Fruit fly (Drosophila melanogaster) whole organism, prepupa: Measurements from ENCODE around the gene Muc91C.

ENCODE experiments used
- CG10631 ChIP-seq: fragments of 200-800 bp; sonication (Bioruptor generic); optimal IDR thresholded peaks from 2 replicates; lab custom pipeline; 2016; ENCODE audit warnings: missing biosample characterization, missing genetic modification characterization
- CG10669 ChIP-seq: fragments of 200-800 bp; sonication (Bioruptor generic); optimal IDR thresholded peaks from 3 replicates; lab custom pipeline; 2018; ENCODE audit warnings: missing biosample characterization, mild to moderate bottlenecking, missing genetic modification characterization, moderate library complexity
- CG11294 ChIP-seq: fragments of 200-800 bp; sonication (Bioruptor generic); IDR thresholded peaks from 2 replicates; pipeline ENCODE4 v1.3.6; 2022; ENCODE audit warnings: missing biosample characterization, missing genetic modification characterization
- CG11762 ChIP-seq: fragments of 200-800 bp; sonication (Bioruptor generic); optimal IDR thresholded peaks from 3 replicates; lab custom pipeline; 2016; ENCODE audit warnings: missing biosample characterization, missing genetic modification characterization; ENCODE audit not compliant: insufficient read depth
- CG11902 ChIP-seq: fragments of 200-800 bp; sonication (Bioruptor generic); optimal IDR thresholded peaks from 3 replicates; lab custom pipeline; 2016; ENCODE audit warnings: missing biosample characterization, missing genetic modification characterization
- CG15336 ChIP-seq: fragments of 200-800 bp; sonication (Bioruptor generic); IDR thresholded peaks from 2 replicates; pipeline ENCODE4 v1.3.6; 2022; ENCODE audit warnings: missing biosample characterization, missing genetic modification characterization
- CG16779 ChIP-seq: fragments of 200-800 bp; sonication (Bioruptor generic); optimal IDR thresholded peaks from 3 replicates; lab custom pipeline; 2017; ENCODE audit warnings: missing biosample characterization, mild to moderate bottlenecking, missing genetic modification characterization
- CG3032 ChIP-seq: fragments of 200-800 bp; optimal IDR thresholded peaks from 2 replicates; lab custom pipeline; 2019; ENCODE audit warnings: missing biosample characterization, mild to moderate bottlenecking, missing genetic modification characterization, moderate library complexity
- CG31627 ChIP-seq: fragments of 200-800 bp; sonication (Bioruptor generic); optimal IDR thresholded peaks from 3 replicates; lab custom pipeline; 2016; ENCODE audit warnings: missing biosample characterization, missing genetic modification characterization
- CG32006 ChIP-seq: fragments of 200-800 bp; sonication (Bioruptor generic); optimal IDR thresholded peaks from 3 replicates; lab custom pipeline; 2017; ENCODE audit warnings: missing biosample characterization, mild to moderate bottlenecking, missing genetic modification characterization
- CG3919 ChIP-seq: fragments of 200-800 bp; sonication (Bioruptor generic); optimal IDR thresholded peaks from 3 replicates; lab custom pipeline; 2016; ENCODE audit warnings: missing biosample characterization, missing genetic modification characterization
- CG4318 ChIP-seq: fragments of 200-800 bp; sonication (Bioruptor generic); optimal IDR thresholded peaks from 3 replicates; lab custom pipeline; 2017; ENCODE audit warnings: missing biosample characterization, mild to moderate bottlenecking, missing genetic modification characterization
- CG6792 ChIP-seq: fragments of 200-800 bp; sonication (Bioruptor generic); optimal IDR thresholded peaks from 3 replicates; lab custom pipeline; 2016; ENCODE audit warnings: missing biosample characterization, missing genetic modification characterization
- CG6854 ChIP-seq: fragments of 200-800 bp; sonication (Bioruptor generic); optimal IDR thresholded peaks from 2 replicates; lab custom pipeline; 2017; ENCODE audit warnings: missing biosample characterization, mild to moderate bottlenecking, missing genetic modification characterization
- CG7368 ChIP-seq: fragments of 200-800 bp; sonication (Bioruptor generic); optimal IDR thresholded peaks from 3 replicates; lab custom pipeline; 2016; ENCODE audit warnings: missing biosample characterization, missing genetic modification characterization
- CG8119 ChIP-seq: fragments of 200-800 bp; sonication (Bioruptor generic); IDR thresholded peaks from 3 replicates; pipeline ENCODE4 v1.3.6; 2022; ENCODE audit warnings: missing biosample characterization, missing genetic modification characterization
- CG8319 ChIP-seq: fragments of 200-800 bp; sonication (Bioruptor generic); optimal IDR thresholded peaks from 3 replicates; lab custom pipeline; 2016; ENCODE audit warnings: missing biosample characterization, missing genetic modification characterization
- CG8632 ChIP-seq: fragments of 200-800 bp; sonication (Bioruptor generic); optimal IDR thresholded peaks from 3 replicates; lab custom pipeline; 2016; ENCODE audit warnings: missing biosample characterization, missing genetic modification characterization
- CG9139 ChIP-seq: fragments of 200-800 bp; sonication (Bioruptor generic); optimal IDR thresholded peaks from 3 replicates; lab custom pipeline; 2017; ENCODE audit warnings: missing biosample characterization, mild to moderate bottlenecking, missing genetic modification characterization
- Eip75B ChIP-seq: fragments of 200-800 bp; sonication (Bioruptor generic); optimal IDR thresholded peaks from 3 replicates; lab custom pipeline; 2016; ENCODE audit warnings: missing biosample characterization, missing genetic modification characterization
- Eip78C ChIP-seq: fragments of 200-800 bp; sonication (Bioruptor generic); peaks from one replicate; lab custom pipeline; 2016; ENCODE audit warnings: missing biosample characterization, missing genetic modification characterization
- Eip93F ChIP-seq: fragments of 200-800 bp; sonication (Bioruptor generic); optimal IDR thresholded peaks from 2 replicates; lab custom pipeline; 2016; ENCODE audit warnings: missing biosample characterization, mild to moderate bottlenecking, missing genetic modification characterization
- Ets21C ChIP-seq: fragments of 200-800 bp; sonication (Bioruptor generic); optimal IDR thresholded peaks from 3 replicates; lab custom pipeline; 2016; ENCODE audit warnings: missing biosample characterization, missing genetic modification characterization
- Ets96B ChIP-seq: fragments of 200-800 bp; optimal IDR thresholded peaks from 2 replicates; lab custom pipeline; 2019; ENCODE audit warnings: missing biosample characterization, mild to moderate bottlenecking, missing genetic modification characterization, moderate library complexity
- Gug ChIP-seq: fragments of 200-800 bp; sonication (Bioruptor generic); IDR thresholded peaks from 2 replicates; pipeline ENCODE4 v1.3.6; 2022; ENCODE audit warnings: missing biosample characterization, missing genetic modification characterization
- Hr38 ChIP-seq: sonication (Bioruptor generic); optimal IDR thresholded peaks from 2 replicates; lab custom pipeline; 2016; ENCODE audit warnings: missing biosample characterization, missing genetic modification characterization
- Hr39 ChIP-seq: fragments of 200-800 bp; sonication (Bioruptor generic); optimal IDR thresholded peaks from 2 replicates; lab custom pipeline; 2016; ENCODE audit warnings: missing biosample characterization, missing genetic modification characterization
- Hr4 ChIP-seq: fragments of 200-800 bp; sonication (Bioruptor generic); optimal IDR thresholded peaks from 3 replicates; lab custom pipeline; 2016; ENCODE audit warnings: missing biosample characterization, missing genetic modification characterization
- Lpt ChIP-seq: fragments of 200-800 bp; sonication (Bioruptor generic); optimal IDR thresholded peaks from 3 replicates; lab custom pipeline; 2016; ENCODE audit warnings: missing biosample characterization, missing genetic modification characterization
- Met ChIP-seq: fragments of 200-800 bp; sonication (Bioruptor generic); optimal IDR thresholded peaks from 3 replicates; lab custom pipeline; 2016; ENCODE audit warnings: missing biosample characterization, missing genetic modification characterization
- OdsH ChIP-seq: fragments of 200-800 bp; sonication (Bioruptor generic); optimal IDR thresholded peaks from 3 replicates; lab custom pipeline; 2016; ENCODE audit warnings: missing biosample characterization, missing genetic modification characterization
- Smox ChIP-seq: fragments of 200-800 bp; sonication (Bioruptor generic); optimal IDR thresholded peaks from 3 replicates; lab custom pipeline; 2016; ENCODE audit warnings: missing biosample characterization, missing genetic modification characterization
- Sox102F ChIP-seq: fragments of 200-800 bp; sonication (Bioruptor generic); optimal IDR thresholded peaks from 2 replicates; lab custom pipeline; 2016; ENCODE audit warnings: missing biosample characterization, mild to moderate bottlenecking, missing genetic modification characterization
- Sox14 ChIP-seq: fragments of 200-800 bp; sonication (Bioruptor generic); optimal IDR thresholded peaks from 3 replicates; lab custom pipeline; 2016; ENCODE audit warnings: missing biosample characterization, missing genetic modification characterization
- Sox15 ChIP-seq: fragments of 200-800 bp; sonication (Bioruptor generic); optimal IDR thresholded peaks from 3 replicates; lab custom pipeline; 2016; ENCODE audit warnings: missing biosample characterization, missing genetic modification characterization
- achi ChIP-seq: fragments of 200-800 bp; sonication (Bioruptor generic); optimal IDR thresholded peaks from 3 replicates; lab custom pipeline; 2016; ENCODE audit warnings: missing biosample characterization, missing genetic modification characterization
- acj6 ChIP-seq: fragments of 200-800 bp; sonication (Bioruptor generic); optimal IDR thresholded peaks from 3 replicates; lab custom pipeline; 2016; ENCODE audit warnings: missing biosample characterization, missing genetic modification characterization
- cyc ChIP-seq: fragments of 200-800 bp; sonication (Bioruptor generic); optimal IDR thresholded peaks from 3 replicates; lab custom pipeline; 2016; ENCODE audit warnings: missing biosample characterization, missing genetic modification characterization
- dac ChIP-seq: fragments of 200-800 bp; sonication (Bioruptor generic); optimal IDR thresholded peaks from 2 replicates; lab custom pipeline; 2017; ENCODE audit warnings: missing biosample characterization, mild to moderate bottlenecking, missing genetic modification characterization
- dsx ChIP-seq: fragments of 200-800 bp; optimal IDR thresholded peaks from 3 replicates; lab custom pipeline; 2019; ENCODE audit warnings: missing biosample characterization, mild to moderate bottlenecking, missing genetic modification characterization, moderate library complexity; ENCODE audit not compliant: poor library complexity, severe bottlenecking
- eg ChIP-seq: fragments of 200-800 bp; sonication (Bioruptor generic); IDR thresholded peaks from 3 replicates; pipeline ENCODE4 v1.3.6; 2022; ENCODE audit warnings: missing biosample characterization, missing genetic modification characterization
- esn ChIP-seq: fragments of 200-800 bp; sonication (Bioruptor generic); optimal IDR thresholded peaks from 2 replicates; lab custom pipeline; 2016; ENCODE audit warnings: missing biosample characterization, mild to moderate bottlenecking, missing genetic modification characterization, moderate library complexity
- fd85E ChIP-seq: fragments of 200-800 bp; sonication (Bioruptor generic); optimal IDR thresholded peaks from 3 replicates; lab custom pipeline; 2016; ENCODE audit warnings: missing biosample characterization, missing genetic modification characterization
- fkh ChIP-seq: fragments of 200-800 bp; sonication (Bioruptor generic); optimal IDR thresholded peaks from 3 replicates; lab custom pipeline; 2017; ENCODE audit warnings: missing biosample characterization, mild to moderate bottlenecking, missing genetic modification characterization, moderate library complexity
- lz ChIP-seq: fragments of 200-800 bp; sonication (Bioruptor generic); optimal IDR thresholded peaks from 3 replicates; lab custom pipeline; 2016; ENCODE audit warnings: missing biosample characterization, missing genetic modification characterization
- net ChIP-seq: fragments of 200-800 bp; sonication (Bioruptor generic); optimal IDR thresholded peaks from 3 replicates; lab custom pipeline; 2016; ENCODE audit warnings: missing biosample characterization, missing genetic modification characterization
- pdm3 ChIP-seq: fragments of 200-800 bp; sonication (Bioruptor generic); optimal IDR thresholded peaks from 3 replicates; lab custom pipeline; 2016; ENCODE audit warnings: missing biosample characterization, missing genetic modification characterization
- spab ChIP-seq: fragments of 200-800 bp; sonication (Bioruptor generic); optimal IDR thresholded peaks from 2 replicates; lab custom pipeline; 2017; ENCODE audit warnings: missing biosample characterization, mild to moderate bottlenecking, missing genetic modification characterization, missing genetic modification reagents
- ss ChIP-seq, 2 experiments: fragments of 200-800 bp; sonication (Bioruptor generic); optimal IDR thresholded peaks; 2 replicates in 1 of 2; 3 replicates in 1 of 2; lab custom pipeline; 2017 to 2018; ENCODE audit warnings: mild to moderate bottlenecking in 2 of 2, missing biosample characterization in 2 of 2, missing genetic modification characterization in 2 of 2, moderate library complexity in 1 of 2
- svp ChIP-seq: fragments of 200-800 bp; sonication (Bioruptor generic); peaks from one replicate; lab custom pipeline; 2016; ENCODE audit warnings: missing biosample characterization, missing genetic modification characterization
- topi ChIP-seq: fragments of 200-800 bp; sonication (Bioruptor generic); optimal IDR thresholded peaks from 3 replicates; lab custom pipeline; 2016; ENCODE audit warnings: missing biosample characterization, missing genetic modification characterization

Gene Muc91C

DNA sequence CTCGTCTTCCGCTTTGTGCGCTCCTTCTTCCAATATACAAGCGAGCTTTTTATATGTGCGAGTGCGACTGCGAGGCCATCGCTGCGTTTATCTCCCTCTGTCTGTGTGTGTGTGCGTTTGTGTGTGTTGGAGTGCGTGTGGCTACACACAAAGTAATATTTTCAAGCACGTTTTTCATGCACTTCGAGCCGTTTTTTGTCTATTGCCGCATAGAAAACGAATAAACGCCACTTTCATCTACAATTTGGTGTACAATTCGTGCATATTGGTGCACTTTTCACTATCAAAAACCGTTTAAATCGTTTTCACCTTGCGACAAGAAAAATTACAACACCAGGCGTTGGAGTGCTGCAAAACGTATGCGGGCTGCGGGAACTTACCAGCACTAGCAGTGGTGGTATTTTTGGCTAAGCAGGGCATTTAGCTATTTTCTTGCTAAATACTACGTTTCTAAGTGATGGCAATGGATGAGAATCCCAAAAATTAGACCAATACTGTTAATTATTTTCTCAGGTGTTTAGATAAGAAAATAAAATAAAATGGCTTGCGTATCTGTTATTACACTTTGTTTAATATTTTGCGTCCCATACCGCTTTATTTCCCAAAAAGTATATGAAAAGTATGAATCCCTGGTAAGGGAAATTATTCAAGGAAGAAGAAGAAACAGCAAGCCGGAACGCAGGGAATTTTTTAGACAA, 33.4 kb downstream of the Muc91C start, which contains the start of the genes CG31224 and CstF64:
CG31224 (minus strand) TSS at position 365 of the 698 bp plus-strand sequence.
CstF64 (plus strand) TSS at position 674 of the 698 bp plus-strand sequence.
- TF ChIP-seq CG8119 (GFP tag; lab: Robert Waterston, UW): peak; percentile 77
- peak; percentile 79 for TF ChIP-seq CG3032 (tag; lab: Kevin White, UChicago)
- peak; percentile 89 for TF ChIP-seq CG31627 (GFP tag; lab: Kevin White, UChicago)
- TF ChIP-seq Sox15 (GFP tag; lab: Kevin White, UChicago): peak; percentile 73
- peak; percentile 82 for TF ChIP-seq OdsH (GFP tag; lab: Kevin White, UChicago)
- peak; percentile 86 for TF ChIP-seq esn (GFP tag; lab: Kevin White, UChicago)
- no peak for TF ChIP-seq Smox (GFP tag; lab: Kevin White, UChicago)
- peak; percentile 70 for TF ChIP-seq Ets96B
- TF ChIP-seq CG4318 (GFP tag; lab: Kevin White, UChicago): no peak
- peak; percentile 45 for TF ChIP-seq dac (GFP tag; lab: Kevin White, UChicago)
- peak; percentile 49 for TF ChIP-seq dsx (GFP tag; lab: Kevin White, UChicago)
- peak; percentile 80 for TF ChIP-seq acj6 (GFP tag; lab: Kevin White, UChicago)
- TF ChIP-seq Hr39: peak; percentile 89
- peak; percentile 73 for TF ChIP-seq Ets21C (GFP tag; lab: Kevin White, UChicago)
- peak; percentile 59 for TF ChIP-seq CG15336 (GFP tag; lab: Robert Waterston, UW)
- peak; percentile 83 for TF ChIP-seq CG3919 (GFP tag; lab: Kevin White, UChicago)
- TF ChIP-seq CG11902 (GFP tag; lab: Kevin White, UChicago): peak; percentile 70
- TF ChIP-seq topi (GFP tag; lab: Kevin White, UChicago): peak; percentile 83
- TF ChIP-seq CG8632: peak; percentile 64
- peak; percentile 75 for TF ChIP-seq net (GFP tag; lab: Kevin White, UChicago)
- TF ChIP-seq Gug (GFP tag; lab: Robert Waterston, UW): peak; percentile 67
- TF ChIP-seq Eip75B: peak; percentile 78
- peak; percentile 77 for TF ChIP-seq CG32006 (GFP tag; lab: Kevin White, UChicago)
- peak; percentile 37 for TF ChIP-seq CG11762 (GFP tag; lab: Kevin White, UChicago)
- TF ChIP-seq Sox14: peak; percentile 86
- peak; percentile 88 for TF ChIP-seq cyc (GFP tag; lab: Kevin White, UChicago)
- TF ChIP-seq CG9139: no peak
- peak; percentile 83 for TF ChIP-seq Met (GFP tag; lab: Kevin White, UChicago)
- TF ChIP-seq fkh: no peak
- peak; percentile 40 for TF ChIP-seq fd85E (GFP tag; lab: Kevin White, UChicago)
- TF ChIP-seq CG6854 (GFP tag; lab: Kevin White, UChicago): peak; percentile 15
- no peak for TF ChIP-seq Hr38
- TF ChIP-seq eg (GFP tag; lab: Robert Waterston, UW): peak; percentile 76
- TF ChIP-seq CG6792 (GFP tag; lab: Kevin White, UChicago): peak; percentile 75
- TF ChIP-seq Sox102F: no peak
- TF ChIP-seq lz (GFP tag; lab: Kevin White, UChicago): peak; percentile 86
- peak; percentile 84 for TF ChIP-seq Hr4
- peak; percentile 76 for TF ChIP-seq CG8319 (GFP tag; lab: Kevin White, UChicago)
- peak; percentile 76 for TF ChIP-seq achi (GFP tag; lab: Kevin White, UChicago)
- TF ChIP-seq svp (GFP tag; lab: Kevin White, UChicago): peak; percentile 87
- TF ChIP-seq spab (GFP tag; lab: Kevin White, UChicago): no peak
- peak; percentile 5 for TF ChIP-seq Eip93F (GFP tag; lab: Kevin White, UChicago)
- TF ChIP-seq ss (GFP tag; optimal IDR thresholded peaks at IDR 0.05; lab: Kevin White, UChicago): peak in 1 of 2 experiments; percentile 65
- no peak for TF ChIP-seq CG10669 (GFP tag; lab: Kevin White, UChicago)
- peak; percentile 68; the same call in 1 of the 2 replicates for TF ChIP-seq CG11294 (GFP tag; lab: Robert Waterston, UW)
- TF ChIP-seq pdm3 (GFP tag; lab: Kevin White, UChicago): peak; percentile 90
- TF ChIP-seq CG16779 (tag; lab: Kevin White, UChicago): no peak
- TF ChIP-seq CG7368 (GFP tag; lab: Kevin White, UChicago): peak; percentile 66
- peak; percentile 93 for TF ChIP-seq Eip78C (GFP tag; lab: Kevin White, UChicago)
- TF ChIP-seq CG10631 (GFP tag; lab: Kevin White, UChicago): peak; percentile 85
- peak; percentile 55 for TF ChIP-seq Lpt (GFP tag; lab: Kevin White, UChicago)
